ENCODE assay signal across 5 worm cellular contexts in the genomic region with DNA sequence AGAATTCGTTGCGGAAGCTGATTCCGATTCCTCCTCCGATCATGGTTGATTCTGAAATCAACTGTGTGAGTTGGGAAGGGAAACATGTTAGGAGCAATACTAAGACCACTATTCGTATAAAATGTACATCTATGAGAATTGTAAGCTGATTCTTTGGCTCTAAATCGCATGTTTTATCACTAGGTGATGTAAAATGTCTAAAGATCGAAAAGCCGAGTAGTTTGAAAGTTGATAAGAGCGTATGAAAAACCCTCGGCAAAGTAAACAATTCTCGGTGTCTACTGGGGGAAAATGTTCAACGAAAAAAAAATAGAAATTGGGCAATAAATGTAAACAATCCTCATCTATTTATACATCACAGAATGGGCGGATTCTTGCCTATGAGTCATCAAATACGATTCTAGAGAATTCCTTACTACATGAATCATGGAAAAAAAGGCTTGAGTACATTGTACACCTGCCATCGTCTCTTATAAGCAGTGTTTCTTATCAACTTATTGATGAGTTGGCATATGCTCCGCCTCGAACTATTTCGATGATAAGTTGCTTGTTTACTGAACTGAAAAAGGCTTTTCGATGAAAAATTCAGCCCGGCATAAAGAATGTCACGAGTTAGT.
A peak's percentile ranks its signal among the peaks of the same experiment; 100 is the strongest.
TF ChIP-seq lines count a peak whose summit lies in the region.

Gene lec-6 (minus strand): TSS at position 51 of the 617 bp plus-strand sequence.

TF ChIP-seq in whole organism, L1 larva, 84 proteins besides CTCF, POLR2A, EP300 and RAD21 (continued from another document):
- TF ChIP-seq lin-14 (GFP tag; optimal IDR thresholded peaks at IDR 0.05; lab: Kevin White, UChicago) (peak; percentile 11), pqm-1 (tag; optimal IDR thresholded peaks at IDR 0.05; lab: Kevin White, UChicago) (peak; percentile 38), pax-3 (tag; optimal IDR thresholded peaks at IDR 0.05; lab: Kevin White, UChicago) (no peak), isw-1 (GFP tag; IDR thresholded peaks at IDR 0.05; lab: Robert Waterston, UW) (no peak), fos-1 (tag; optimal IDR thresholded peaks at IDR 0.05; lab: Kevin White, UChicago) (peak; percentile 74), ceh-88 (GFP tag; IDR thresholded peaks at IDR 0.05; lab: Robert Waterston, UW) (no peak), irx-1 (tag; optimal IDR thresholded peaks at IDR 0.05; lab: Kevin White, UChicago) (peak; percentile 21), sox-4 (tag; optimal IDR thresholded peaks at IDR 0.05; lab: Kevin White, UChicago) (no peak), nhr-20 (tag; optimal IDR thresholded peaks at IDR 0.05; lab: Kevin White, UChicago) (peak; percentile 1), dsc-1 (tag; optimal IDR thresholded peaks at IDR 0.05; lab: Kevin White, UChicago) (no peak), grh-1 (GFP tag; IDR thresholded peaks at IDR 0.05; lab: Robert Waterston, UW) (no peak), elt-3 (tag; optimal IDR thresholded peaks at IDR 0.05; lab: Kevin White, UChicago) (no peak), aha-1 (tag; optimal IDR thresholded peaks at IDR 0.05; lab: Kevin White, UChicago) (no peak), efl-3 (GFP tag; optimal IDR thresholded peaks at IDR 0.05; lab: Kevin White, UChicago) (no peak), nhr-237 (tag; optimal IDR thresholded peaks at IDR 0.05; lab: Kevin White, UChicago) (no peak), sptf-1 (tag; optimal IDR thresholded peaks at IDR 0.05; lab: Kevin White, UChicago) (no peak), Y116A8C.19 (tag; optimal IDR thresholded peaks at IDR 0.05; lab: Kevin White, UChicago; ENCODE audit: borderline replicate concordance) (no peak)

TF ChIP-seq in whole organism, L2 larva, 48 proteins besides CTCF, POLR2A, EP300 and RAD21 (continued from another document):
- TF ChIP-seq aly-2 (tag; optimal IDR thresholded peaks at IDR 0.05; lab: Kevin White, UChicago): no peak
- TF ChIP-seq F13H6.1 (tag; optimal IDR thresholded peaks at IDR 0.05; lab: Kevin White, UChicago): peak; percentile 52
- TF ChIP-seq sem-4 (tag; optimal IDR thresholded peaks at IDR 0.05; lab: Kevin White, UChicago): no peak
- TF ChIP-seq mbf-1 (tag; optimal IDR thresholded peaks at IDR 0.05; lab: Kevin White, UChicago): no peak
- no peak for TF ChIP-seq ztf-11 (tag; optimal IDR thresholded peaks at IDR 0.05; lab: Kevin White, UChicago)
- no peak for TF ChIP-seq elt-1 (tag; optimal IDR thresholded peaks at IDR 0.05; lab: Kevin White, UChicago)
- TF ChIP-seq skn-1 (tag; optimal IDR thresholded peaks at IDR 0.05; lab: Kevin White, UChicago): no peak
- TF ChIP-seq lsy-2 (tag; optimal IDR thresholded peaks at IDR 0.05; lab: Kevin White, UChicago): peak in 1 of 2 experiments; percentile 20
- no peak for TF ChIP-seq ceh-16 (tag; optimal IDR thresholded peaks at IDR 0.05; lab: Kevin White, UChicago)
- TF ChIP-seq lin-11 (tag; optimal IDR thresholded peaks at IDR 0.05; lab: Kevin White, UChicago): no peak
- no peak for TF ChIP-seq C34F6.9 (tag; optimal IDR thresholded peaks at IDR 0.05; lab: Kevin White, UChicago)
- TF ChIP-seq nhr-237 (tag; optimal IDR thresholded peaks at IDR 0.05; lab: Kevin White, UChicago): no peak
- no peak for TF ChIP-seq elt-3 (tag; optimal IDR thresholded peaks at IDR 0.05; lab: Kevin White, UChicago)
- TF ChIP-seq ztf-4 (tag; optimal IDR thresholded peaks at IDR 0.05; lab: Kevin White, UChicago): no peak
- TF ChIP-seq Y55F3AM.14 (GFP tag; optimal IDR thresholded peaks at IDR 0.05; lab: Kevin White, UChicago): no peak
- peak; percentile 48 for TF ChIP-seq gmeb-1 (tag; optimal IDR thresholded peaks at IDR 0.05; lab: Kevin White, UChicago)
- no peak for TF ChIP-seq nhr-23 (tag; optimal IDR thresholded peaks at IDR 0.05; lab: Kevin White, UChicago)
- TF ChIP-seq nhr-6 (tag; optimal IDR thresholded peaks at IDR 0.05; lab: Kevin White, UChicago): no peak
- peak; percentile 50 for TF ChIP-seq nhr-129 (tag; optimal IDR thresholded peaks at IDR 0.05; lab: Kevin White, UChicago)
- TF ChIP-seq ama-1 (optimal IDR thresholded peaks at IDR 0.05; lab: Kevin White, UChicago): no peak
- no peak for TF ChIP-seq unc-39 (tag; optimal IDR thresholded peaks at IDR 0.05; lab: Kevin White, UChicago)
- TF ChIP-seq crh-2 (tag; optimal IDR thresholded peaks at IDR 0.05; lab: Kevin White, UChicago): peak; percentile 91

TF ChIP-seq in whole organism, L3 larva, 47 proteins besides CTCF, POLR2A, EP300 and RAD21 (continued from another document):
- TF ChIP-seq fos-1 (tag; optimal IDR thresholded peaks at IDR 0.05; lab: Kevin White, UChicago): peak; percentile 85
- no peak for TF ChIP-seq ceh-28 (tag; optimal IDR thresholded peaks at IDR 0.05; lab: Kevin White, UChicago)
- TF ChIP-seq nhr-76 (tag; optimal IDR thresholded peaks at IDR 0.05; lab: Kevin White, UChicago): no peak
- TF ChIP-seq nhr-23 (tag; optimal IDR thresholded peaks at IDR 0.05; lab: Kevin White, UChicago): no peak
- TF ChIP-seq daf-12 (tag; optimal IDR thresholded peaks at IDR 0.05; lab: Kevin White, UChicago): no peak
- no peak for TF ChIP-seq mml-1 (tag; optimal IDR thresholded peaks at IDR 0.05; lab: Kevin White, UChicago)
- no peak for TF ChIP-seq ceh-16 (tag; optimal IDR thresholded peaks at IDR 0.05; lab: Kevin White, UChicago)
- TF ChIP-seq zag-1 (tag; optimal IDR thresholded peaks at IDR 0.05; lab: Kevin White, UChicago): no peak
- no peak for TF ChIP-seq ztf-11 (tag; optimal IDR thresholded peaks at IDR 0.05; lab: Kevin White, UChicago)
- TF ChIP-seq egl-5 (tag; optimal IDR thresholded peaks at IDR 0.05; lab: Kevin White, UChicago): no peak
- no peak for TF ChIP-seq unc-39 (tag; optimal IDR thresholded peaks at IDR 0.05; lab: Kevin White, UChicago)
- TF ChIP-seq mdl-1 (tag; optimal IDR thresholded peaks at IDR 0.05; lab: Kevin White, UChicago): no peak
- TF ChIP-seq skn-1 (tag; optimal IDR thresholded peaks at IDR 0.05; lab: Kevin White, UChicago): peak; percentile 56
- no peak for TF ChIP-seq elt-1 (tag; optimal IDR thresholded peaks at IDR 0.05; lab: Kevin White, UChicago)
- TF ChIP-seq R02D3.7 (tag; optimal IDR thresholded peaks at IDR 0.05; lab: Kevin White, UChicago): no peak
- TF ChIP-seq nhr-12 (tag; optimal IDR thresholded peaks at IDR 0.05; lab: Kevin White, UChicago): no peak
- TF ChIP-seq snpc-4 (tag; optimal IDR thresholded peaks at IDR 0.05; lab: Kevin White, UChicago): no peak
- TF ChIP-seq nfya-1 (tag; optimal IDR thresholded peaks at IDR 0.05; lab: Kevin White, UChicago; ENCODE audit: insufficient read depth): no peak
- TF ChIP-seq nhr-77 (tag; optimal IDR thresholded peaks at IDR 0.05; lab: Kevin White, UChicago): peak; percentile 48
- no peak for TF ChIP-seq nhr-25 (tag; optimal IDR thresholded peaks at IDR 0.05; lab: Kevin White, UChicago)
- TF ChIP-seq lin-15B (tag; optimal IDR thresholded peaks at IDR 0.05; lab: Kevin White, UChicago): no peak
- no peak for TF ChIP-seq lsy-12 (tag; optimal IDR thresholded peaks at IDR 0.05; lab: Kevin White, UChicago)
- TF ChIP-seq sea-2 (GFP tag; optimal IDR thresholded peaks at IDR 0.05; lab: Kevin White, UChicago): no peak
- TF ChIP-seq elt-3 (tag; optimal IDR thresholded peaks at IDR 0.05; lab: Kevin White, UChicago): no peak
- TF ChIP-seq ZK546.5 (tag; optimal IDR thresholded peaks at IDR 0.05; lab: Kevin White, UChicago): no peak
- no peak for TF ChIP-seq nhr-11 (tag; optimal IDR thresholded peaks at IDR 0.05; lab: Kevin White, UChicago)
- TF ChIP-seq tbx-2 (tag; optimal IDR thresholded peaks at IDR 0.05; lab: Kevin White, UChicago): no peak
- no peak for TF ChIP-seq unc-62 (GFP tag; optimal IDR thresholded peaks at IDR 0.05; lab: Kevin White, UChicago)
- TF ChIP-seq nhr-237 (tag; optimal IDR thresholded peaks at IDR 0.05; lab: Kevin White, UChicago): no peak
- TF ChIP-seq ceh-82 (tag; optimal IDR thresholded peaks at IDR 0.05; lab: Kevin White, UChicago): no peak

TF ChIP-seq in whole organism, L4 larva, 104 proteins besides CTCF, POLR2A, EP300 and RAD21 (continued from another document and continues in another):
- TF ChIP-seq dmd-6 (GFP tag; IDR thresholded peaks at IDR 0.05; lab: Robert Waterston, UW) (peak; percentile 88), rbr-2 (tag; optimal IDR thresholded peaks at IDR 0.05; lab: Kevin White, UChicago) (no peak), dve-1 (tag; optimal IDR thresholded peaks at IDR 0.05; lab: Kevin White, UChicago; ENCODE audit: insufficient read depth) (peak; percentile 96), Y105C5A.15 (GFP tag; IDR thresholded peaks at IDR 0.05; lab: Robert Waterston, UW) (0 out of 2 replicates have a peak, but pooled peaks have one; percentile 6), vab-7 (GFP tag; IDR thresholded peaks at IDR 0.05; lab: Robert Waterston, UW) (no peak), hmg-1.1 (GFP tag; IDR thresholded peaks at IDR 0.05; lab: Robert Waterston, UW) (no peak), pqm-1 (tag; optimal IDR thresholded peaks at IDR 0.05; lab: Kevin White, UChicago) (peak; percentile 77), lin-1 (GFP tag; IDR thresholded peaks at IDR 0.05; lab: Robert Waterston, UW) (peak; percentile 84), ceh-32 (tag; optimal IDR thresholded peaks at IDR 0.05; lab: Kevin White, UChicago; ENCODE audit: poor library complexity) (no peak), zip-2 (tag; optimal IDR thresholded peaks at IDR 0.05; lab: Kevin White, UChicago) (no peak), php-3 (GFP tag; IDR thresholded peaks at IDR 0.05; lab: Robert Waterston, UW) (peak; percentile 89), daf-16 (GFP tag; optimal IDR thresholded peaks at IDR 0.05; lab: Kevin White, UChicago) (peak in 1 of 2 experiments; percentile 96), daf-16 (tag; optimal IDR thresholded peaks at IDR 0.05; lab: Kevin White, UChicago) (peak; percentile 100), T20F7.1 (GFP tag; optimal IDR thresholded peaks at IDR 0.05; lab: Kevin White, UChicago) (peak; percentile 61), mes-2 (tag; optimal IDR thresholded peaks at IDR 0.05; lab: Kevin White, UChicago; ENCODE audit: poor library complexity, severe bottlenecking) (peak; percentile 54), mxl-3 (GFP tag; optimal IDR thresholded peaks at IDR 0.05; lab: Kevin White, UChicago) (peak; percentile 22), nhr-77 (tag; optimal IDR thresholded peaks at IDR 0.05; lab: Kevin White, UChicago) (peak; percentile 81), nhr-28 (tag; optimal IDR thresholded peaks at IDR 0.05; lab: Kevin White, UChicago) (peak; percentile 73), ama-1 (optimal IDR thresholded peaks at IDR 0.05; lab: Kevin White, UChicago) (peak; percentile 66), pha-4 (GFP tag; IDR thresholded peaks at IDR 0.05; lab: Robert Waterston, UW) (peak; percentile 59), pha-4 (tag; optimal IDR thresholded peaks at IDR 0.05; lab: Kevin White, UChicago) (peak; percentile 79), hlh-11 (tag; optimal IDR thresholded peaks at IDR 0.05; lab: Kevin White, UChicago) (peak; percentile 91), mdl-1 (tag; optimal IDR thresholded peaks at IDR 0.05; lab: Kevin White, UChicago) (peak in 1 of 2 experiments; percentile 8), T26A8.4 (GFP tag; IDR thresholded peaks at IDR 0.05; lab: Robert Waterston, UW) (no peak; the same call in 1 of the 2 replicates), nhr-10 (tag; optimal IDR thresholded peaks at IDR 0.05; lab: Kevin White, UChicago) (peak; percentile 12), nhr-48 (tag; optimal IDR thresholded peaks at IDR 0.05; lab: Kevin White, UChicago) (peak; percentile 90), F49E8.2 (tag; optimal IDR thresholded peaks at IDR 0.05; lab: Kevin White, UChicago; ENCODE audit: borderline replicate concordance) (no peak), saeg-2 (GFP tag; IDR thresholded peaks at IDR 0.05; lab: Robert Waterston, UW) (0 out of 2 replicates have a peak, but pooled peaks have one; percentile 12), lin-13 (GFP tag; optimal IDR thresholded peaks at IDR 0.05; lab: Kevin White, UChicago) (peak; percentile 6), cey-2 (tag; optimal IDR thresholded peaks at IDR 0.05; lab: Kevin White, UChicago; ENCODE audit: borderline replicate concordance, insufficient read depth) (no peak), set-16 (GFP tag; IDR thresholded peaks at IDR 0.05; lab: Robert Waterston, UW) (0 out of 2 replicates have a peak, but pooled peaks have one; percentile 0)

TF ChIP-seq in whole organism, young adult, 124 proteins besides CTCF, POLR2A, EP300 and RAD21 (continued from another document):
- TF ChIP-seq B0261.1 (tag; optimal IDR thresholded peaks at IDR 0.05; lab: Kevin White, UChicago) (no peak), bed-1 (GFP tag; IDR thresholded peaks at IDR 0.05; lab: Robert Waterston, UW) (no peak), lsl-1 (GFP tag; optimal IDR thresholded peaks at IDR 0.05; lab: Kevin White, UChicago) (no peak), let-526 (GFP tag; IDR thresholded peaks at IDR 0.05; lab: Robert Waterston, UW) (0 out of 2 replicates have a peak, but pooled peaks have one; percentile 16), F57A8.1 (GFP tag; optimal IDR thresholded peaks at IDR 0.05; lab: Kevin White, UChicago) (no peak), cebp-2 (GFP tag; IDR thresholded peaks at IDR 0.05; lab: Robert Waterston, UW) (no peak), ztf-18 (tag; optimal IDR thresholded peaks at IDR 0.05; lab: Kevin White, UChicago) (no peak), akir-1 (GFP tag; optimal IDR thresholded peaks at IDR 0.05; lab: Kevin White, UChicago) (no peak), ztf-6 (GFP tag; IDR thresholded peaks at IDR 0.05; lab: Robert Waterston, UW) (no peak), ZK185.1 (tag; optimal IDR thresholded peaks at IDR 0.05; lab: Kevin White, UChicago; ENCODE audit: poor library complexity, severe bottlenecking) (peak; percentile 66), pha-4 (tag; optimal IDR thresholded peaks at IDR 0.05; lab: Kevin White, UChicago) (peak; percentile 29), nhr-90 (tag; optimal IDR thresholded peaks at IDR 0.05; lab: Kevin White, UChicago) (peak; percentile 49), B0336.3 (GFP tag; IDR thresholded peaks at IDR 0.05; lab: Robert Waterston, UW) (no peak)
